Worm (Caenorhabditis elegans) whole organism, L4 larva: ENCODE results near the gene ccpp-6.

Experiments used
- D1046.2 ChIP-seq: fragments of 200-800 bp; sonication (Bioruptor generic); IDR thresholded peaks from 2 replicates; pipeline ENCODE4 v1.3.6; 2022; ENCODE audit warnings: missing genetic modification characterization, missing compliant biosample characterization
- F26F4.8 ChIP-seq: fragments of 200-800 bp; sonication (Bioruptor generic); conservative IDR thresholded peaks from 2 replicates; pipeline ENCODE4 v1.3.6; 2022; ENCODE audit warnings: missing genetic modification characterization, missing compliant biosample characterization
- F49E8.2 ChIP-seq: sonication (generic microtip); optimal IDR thresholded peaks from 2 replicates; lab custom pipeline; 2016; ENCODE audit warnings: missing compliant biosample characterization, mild to moderate bottlenecking, missing genetic modification characterization, borderline replicate concordance
- R02D3.7 ChIP-seq: fragments of 150-350 bp; sonication (generic microtip); optimal IDR thresholded peaks from 3 replicates; lab custom pipeline; 2014; ENCODE audit warnings: missing biosample characterization, missing genetic modification characterization
- T20F7.1 ChIP-seq: fragments of 200-800 bp; sonication (Bioruptor generic); optimal IDR thresholded peaks from 2 replicates; lab custom pipeline; 2018; ENCODE audit warnings: mild to moderate bottlenecking, missing genetic modification characterization, missing compliant biosample characterization
- Y48G9A.11 ChIP-seq: fragments of 200-800 bp; sonication (Bioruptor generic); IDR thresholded peaks from 2 replicates; pipeline ENCODE4 v1.3.6; 2022; ENCODE audit warnings: missing genetic modification reagents, missing genetic modification characterization, missing compliant biosample characterization
- ZK337.2 ChIP-seq: fragments of 200-800 bp; sonication (Bioruptor generic); IDR thresholded peaks from 2 replicates; pipeline ENCODE4 v1.3.6; 2022; ENCODE audit warnings: missing genetic modification reagents, missing genetic modification characterization, missing compliant biosample characterization
- aha-1 ChIP-seq: fragments of 150-350 bp; peaks from one replicate; lab custom pipeline; 2014; ENCODE audit warnings: missing biosample characterization, missing genetic modification characterization
- ama-1 ChIP-seq: fragments of 150-350 bp; optimal IDR thresholded peaks from 2 replicates; lab custom pipeline; 2014; ENCODE audit warnings: inconsistent platforms, mixed read lengths
- ceh-20 ChIP-seq: fragments of 200-800 bp; sonication (Bioruptor generic); IDR thresholded peaks from 2 replicates; pipeline ENCODE4 v1.3.6; 2022; ENCODE audit warnings: missing genetic modification reagents, missing genetic modification characterization, missing compliant biosample characterization
- daf-19 ChIP-seq: fragments of 200-800 bp; sonication (Bioruptor generic); conservative IDR thresholded peaks from 2 replicates; pipeline ENCODE4 v1.3.6; 2022; ENCODE audit warnings: missing genetic modification characterization, missing compliant biosample characterization
- daf-8 ChIP-seq: fragments of 200-800 bp; sonication (Bioruptor generic); IDR thresholded peaks from 2 replicates; pipeline ENCODE4 v1.3.6; 2022; ENCODE audit warnings: missing genetic modification characterization, missing compliant biosample characterization
- dpl-1 ChIP-seq: fragments of 150-350 bp; optimal IDR thresholded peaks from 2 replicates; lab custom pipeline; 2014; ENCODE audit warnings: missing biosample characterization, missing genetic modification reagents, missing genetic modification characterization
- gei-8 ChIP-seq: fragments of 200-800 bp; sonication (Bioruptor generic); optimal IDR thresholded peaks from 2 replicates; lab custom pipeline; 2018; ENCODE audit warnings: mild to moderate bottlenecking, missing genetic modification characterization, missing compliant biosample characterization
- hif-1 ChIP-seq, 2 experiments: sonication (generic microtip); optimal IDR thresholded peaks; 2 replicates each; lab custom pipeline; 2016 to 2017; ENCODE audit warnings: missing compliant biosample characterization in 2 of 2, missing genetic modification characterization in 2 of 2, missing genetic modification reagents in 2 of 2, missing genotype in 2 of 2, mild to moderate bottlenecking in 1 of 2
- hmg-1.1 ChIP-seq: fragments of 200-800 bp; sonication (Bioruptor generic); IDR thresholded peaks from 2 replicates; pipeline ENCODE4 v1.3.6; 2022; ENCODE audit warnings: missing genetic modification reagents, missing genetic modification characterization, missing compliant biosample characterization
- lim-7 ChIP-seq: fragments of 200-800 bp; sonication (Bioruptor generic); IDR thresholded peaks from 2 replicates; pipeline ENCODE4 v1.3.6; 2022; ENCODE audit warnings: missing genetic modification characterization, missing compliant biosample characterization
- lin-1 ChIP-seq: fragments of 200-800 bp; sonication (Bioruptor generic); IDR thresholded peaks from 2 replicates; pipeline ENCODE4 v1.3.6; 2022; ENCODE audit warnings: missing genetic modification reagents, missing genetic modification characterization, missing compliant biosample characterization
- lin-13 ChIP-seq: fragments of 150-350 bp; optimal IDR thresholded peaks from 2 replicates; lab custom pipeline; 2014; ENCODE audit warnings: missing biosample characterization, missing genetic modification reagents, missing genetic modification characterization
- lin-15B ChIP-seq: fragments of 150-350 bp; sonication (generic microtip); optimal IDR thresholded peaks from 3 replicates; lab custom pipeline; 2014; ENCODE audit warnings: missing biosample characterization, missing genetic modification characterization
- lin-29 ChIP-seq: fragments of 200-800 bp; sonication (Bioruptor generic); IDR thresholded peaks from 2 replicates; pipeline ENCODE4 v1.3.6; 2022; ENCODE audit warnings: missing genetic modification reagents, missing genetic modification characterization, missing compliant biosample characterization
- lin-38 ChIP-seq: fragments of 200-800 bp; sonication (Bioruptor generic); IDR thresholded peaks from 2 replicates; pipeline ENCODE4 v1.3.6; 2022; ENCODE audit warnings: missing genetic modification reagents, missing genetic modification characterization, missing compliant biosample characterization
- lin-39 ChIP-seq: fragments of 150-350 bp; optimal IDR thresholded peaks from 2 replicates; lab custom pipeline; 2014; ENCODE audit warnings: missing biosample characterization, missing genetic modification reagents, missing genetic modification characterization
- lsy-2 ChIP-seq, 2 experiments: fragments of 150-350 bp in 1 of 2; sonication (generic microtip) in 1 of 2; optimal IDR thresholded peaks; 2 replicates each; lab custom pipeline; 2014 to 2017; ENCODE audit warnings: missing biosample characterization in 2 of 2, missing genetic modification characterization in 2 of 2
- mep-1 ChIP-seq: fragments of 150-350 bp; sonication (generic microtip); optimal IDR thresholded peaks from 3 replicates; lab custom pipeline; 2014; ENCODE audit warnings: missing biosample characterization, missing genetic modification characterization
- nhr-10 ChIP-seq: fragments of 150-350 bp; optimal IDR thresholded peaks from 2 replicates; lab custom pipeline; 2014; ENCODE audit warnings: missing biosample characterization, missing genetic modification characterization
- nhr-11 ChIP-seq: fragments of 150-350 bp; optimal IDR thresholded peaks from 2 replicates; lab custom pipeline; 2014; ENCODE audit warnings: missing biosample characterization, missing genetic modification characterization
- nhr-237 ChIP-seq: sonication (generic microtip); optimal IDR thresholded peaks from 2 replicates; lab custom pipeline; 2017; ENCODE audit warnings: missing biosample characterization, missing genetic modification characterization
- nhr-41 ChIP-seq: fragments of 200-800 bp; sonication (Bioruptor generic); IDR thresholded peaks from 2 replicates; pipeline ENCODE4 v1.3.6; 2022; ENCODE audit warnings: missing genetic modification reagents, missing genetic modification characterization, missing compliant biosample characterization
- nhr-48 ChIP-seq: sonication (generic microtip); optimal IDR thresholded peaks from 2 replicates; lab custom pipeline; 2016; ENCODE audit warnings: mild to moderate bottlenecking, missing genetic modification characterization, missing compliant biosample characterization
- nhr-77 ChIP-seq: fragments of 150-350 bp; optimal IDR thresholded peaks from 2 replicates; lab custom pipeline; 2014; ENCODE audit warnings: missing biosample characterization, missing genetic modification characterization
- pqm-1 ChIP-seq: sonication (generic microtip); optimal IDR thresholded peaks from 2 replicates; lab custom pipeline; 2017; ENCODE audit warnings: missing biosample characterization, missing genetic modification characterization
- snpc-4 ChIP-seq: fragments of 150-350 bp; optimal IDR thresholded peaks from 2 replicates; lab custom pipeline; 2014; ENCODE audit warnings: missing biosample characterization, missing genetic modification characterization
- tag-97 ChIP-seq: fragments of 200-800 bp; sonication (Bioruptor generic); IDR thresholded peaks from 2 replicates; pipeline ENCODE4 v1.3.6; 2022; ENCODE audit warnings: missing genetic modification characterization, missing compliant biosample characterization
- unc-130 ChIP-seq: sonication (generic microtip); optimal IDR thresholded peaks from 2 replicates; lab custom pipeline; 2016; ENCODE audit warnings: missing genetic modification reagents, missing genetic modification characterization, missing compliant biosample characterization
- unc-62 ChIP-seq, 3 experiments: fragments of 150-350 bp in 1 of 3; sonication (generic microtip); optimal IDR thresholded peaks in 2 of 3; peaks in 1 of 3; 1 replicate in 1 of 3; 2 replicates in 2 of 3; lab custom pipeline; 2014 to 2017; ENCODE audit warnings: missing biosample characterization in 3 of 3, missing genetic modification characterization in 3 of 3, missing genetic modification reagents in 3 of 3, missing genotype in 1 of 3
- zip-2 ChIP-seq: fragments of 150-350 bp; optimal IDR thresholded peaks from 2 replicates; lab custom pipeline; 2014; ENCODE audit warnings: missing biosample characterization, missing genetic modification characterization

Gene ccpp-6

DNA sequence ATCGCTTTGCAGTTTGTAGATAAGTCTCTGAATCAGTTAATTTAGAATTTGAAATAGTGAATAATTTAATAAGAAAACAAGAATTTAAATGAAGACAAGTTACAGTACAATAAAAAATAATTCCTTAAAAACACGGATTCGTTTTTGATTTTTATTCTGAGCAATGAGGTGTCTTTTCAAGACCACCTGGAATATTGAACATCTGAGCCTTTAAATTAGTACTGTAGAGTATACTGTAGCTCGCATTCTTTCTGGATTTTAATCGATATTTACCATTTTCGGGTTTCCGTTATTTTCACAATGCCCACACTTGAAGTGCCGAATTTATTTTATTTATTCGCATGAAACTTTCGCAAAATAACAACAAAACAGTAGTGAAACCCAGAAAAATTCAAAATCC, 36.7 kb upstream of the ccpp-6 start, which contains the start of gene F07F6.7 (continued):
- TF ChIP-seq nhr-237 (no peak), hif-1 (tag; optimal IDR thresholded peaks at IDR 0.05; lab: Kevin White, UChicago) (no peak), lin-13 (no peak), lin-1 (no peak), zip-2 (no peak), tag-97 (GFP tag; lab: Robert Waterston, UW) (no peak), gei-8 (no peak)

DNA sequence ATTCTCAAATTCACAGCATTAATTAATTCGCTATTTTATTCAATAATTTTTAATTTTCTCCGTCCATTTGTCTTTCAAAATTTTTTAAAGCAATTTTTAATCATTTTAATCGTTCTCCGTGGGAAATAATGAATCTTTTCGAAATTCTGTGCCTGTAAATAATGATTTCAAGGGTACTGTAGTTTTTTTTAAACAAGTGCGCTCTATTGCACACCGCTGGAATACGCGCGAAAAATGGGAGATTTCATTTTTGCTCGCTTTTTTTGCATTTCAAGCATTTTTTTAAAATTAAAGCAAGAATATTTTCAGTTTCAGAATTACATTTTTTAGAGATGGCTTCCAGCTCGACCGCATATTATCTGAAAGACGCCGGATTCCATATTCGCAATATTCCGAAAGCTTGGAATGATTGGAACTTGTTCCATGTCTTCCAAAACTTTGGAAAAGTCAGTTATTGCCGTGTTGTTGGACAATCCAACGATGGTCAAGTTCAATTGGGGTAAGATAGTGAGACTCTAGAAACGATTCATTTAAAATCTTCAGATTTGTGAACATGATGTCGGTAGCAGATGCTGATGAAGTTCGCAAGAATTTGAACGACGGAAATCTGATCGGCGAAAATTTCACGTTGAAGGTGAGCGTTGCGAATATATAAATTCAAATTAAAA, 34.0 kb upstream of the ccpp-6 start, which contains the start of gene tofu-6:
Gene tofu-6, plus strand, starts transcription at position 302 of the 668 bp plus-strand sequence.
- TF ChIP-seq F49E8.2 (tag; lab: Kevin White, UChicago) (peak; percentile 41), F26F4.8 (GFP tag; lab: Robert Waterston, UW) (no peak), pqm-1 (tag; lab: Kevin White, UChicago) (no peak), snpc-4 (tag; lab: Kevin White, UChicago) (no peak), nhr-237 (no peak), dpl-1 (GFP tag; lab: Kevin White, UChicago) (peak; percentile 45), unc-130 (GFP tag; lab: Kevin White, UChicago) (peak; percentile 53), lsy-2 (tag; optimal IDR thresholded peaks at IDR 0.05; lab: Kevin White, UChicago) (peak in 1 of 2 experiments; percentile 92), lin-38 (GFP tag; lab: Robert Waterston, UW) (peak; percentile 94), Y48G9A.11 (GFP tag; lab: Robert Waterston, UW) (0 out of 2 replicates have a peak, but pooled peaks have one; percentile 56), aha-1 (tag; lab: Kevin White, UChicago) (peak; percentile 59)

DNA sequence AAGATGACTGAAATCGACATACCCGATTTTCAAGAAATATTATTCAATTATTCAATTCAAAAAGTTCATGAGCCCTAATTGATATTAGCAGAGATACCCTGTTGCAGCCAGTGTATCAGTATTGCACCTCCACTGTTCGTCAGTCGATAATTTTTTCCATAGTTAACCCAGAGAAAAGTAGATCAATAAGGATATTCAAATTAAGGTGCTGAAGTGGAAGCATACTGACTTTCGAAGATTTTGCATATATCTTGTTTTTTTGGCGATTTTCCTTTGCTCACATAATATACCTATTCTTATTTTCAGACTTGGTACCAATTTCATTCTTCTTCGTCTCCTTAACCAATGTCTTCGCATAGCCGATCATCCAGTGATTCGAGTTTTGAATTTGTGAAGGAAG, 31.8 kb upstream of the ccpp-6 start, which contains the start of gene EEED8.15:
Gene EEED8.15, plus strand, starts transcription at position 301 of the 400 bp plus-strand sequence.
- TF ChIP-seq ZK337.2 (GFP tag; lab: Robert Waterston, UW) (no peak), lim-7 (no peak), unc-62 (GFP tag; optimal IDR thresholded peaks at IDR 0.05 in 1 of 2; lab: Kevin White, UChicago) (peak in 1 of 2 experiments; percentile 57), unc-62 (tag; optimal IDR thresholded peaks at IDR 0.05; lab: Kevin White, UChicago) (no peak)

DNA sequence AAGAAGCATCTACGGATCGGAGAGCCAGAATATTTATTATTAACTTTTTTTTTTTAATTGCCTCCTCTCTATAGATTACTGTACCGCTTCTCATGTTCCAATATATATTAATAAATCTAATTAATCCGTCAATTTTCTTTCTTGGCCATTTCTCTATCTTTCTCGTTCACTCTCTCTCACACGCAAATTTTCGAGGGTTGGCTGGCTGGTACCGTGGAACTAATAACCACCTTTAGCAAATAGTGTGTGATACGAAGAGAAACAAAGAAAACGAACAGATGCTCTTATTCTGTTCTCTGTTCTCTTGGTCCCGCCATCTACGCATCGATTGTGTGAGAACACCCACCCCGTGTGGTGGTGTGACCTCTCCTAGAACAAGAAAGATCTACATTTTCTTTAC, 31.2 kb upstream of the ccpp-6 start:
- TF ChIP-seq daf-19 (GFP tag; lab: Robert Waterston, UW) = no peak
- TF ChIP-seq daf-8 (GFP tag; lab: Robert Waterston, UW) = no peak
- no peak for TF ChIP-seq ama-1
- no peak for TF ChIP-seq R02D3.7 (tag; lab: Kevin White, UChicago)
- no peak for TF ChIP-seq nhr-11 (tag; lab: Kevin White, UChicago)
- TF ChIP-seq T20F7.1 = no peak
- TF ChIP-seq hmg-1.1 (GFP tag; lab: Robert Waterston, UW) = no peak
- no peak for TF ChIP-seq nhr-77 (tag; lab: Kevin White, UChicago)
- no peak for TF ChIP-seq hif-1 (tag; optimal IDR thresholded peaks at IDR 0.05; lab: Kevin White, UChicago)
- TF ChIP-seq nhr-10 = no peak
- no peak for TF ChIP-seq aha-1 (tag; lab: Kevin White, UChicago)
- no peak for TF ChIP-seq ceh-20 (GFP tag; lab: Robert Waterston, UW)
- TF ChIP-seq lin-39 (tag; lab: Kevin White, UChicago) = no peak
- TF ChIP-seq D1046.2 (GFP tag; lab: Robert Waterston, UW) = no peak
- no peak for TF ChIP-seq lin-13
- TF ChIP-seq nhr-48 (tag; lab: Kevin White, UChicago) = no peak
- TF ChIP-seq lin-15B (tag; lab: Kevin White, UChicago) = no peak
- TF ChIP-seq mep-1 (tag; lab: Kevin White, UChicago) = no peak
- TF ChIP-seq nhr-41 (GFP tag; lab: Robert Waterston, UW) = no peak
- TF ChIP-seq lin-29 (GFP tag; lab: Robert Waterston, UW) = no peak
